Worm (Caenorhabditis elegans) whole organism, young adult: ENCODE data around the gene cpg-23.

ENCODE experiments used
- B0261.1 ChIP-seq: sonication (generic microtip); optimal IDR thresholded peaks from 2 replicates; lab custom pipeline; 2016; ENCODE audit warnings: mild to moderate bottlenecking, missing genetic modification characterization, moderate library complexity, missing compliant biosample characterization
- T26A5.8 ChIP-seq: sonication (generic microtip); optimal IDR thresholded peaks from 2 replicates; lab custom pipeline; 2016; ENCODE audit warnings: missing genetic modification characterization, missing compliant biosample characterization
- Y67H2A.10 ChIP-seq: fragments of 200-800 bp; sonication (Bioruptor generic); conservative IDR thresholded peaks from 2 replicates; pipeline ENCODE4 v1.3.6; 2022; ENCODE audit warnings: missing genetic modification reagents, missing genetic modification characterization, missing compliant biosample characterization
- ama-1 ChIP-seq, 3 experiments: fragments of 150-350 bp in 1 of 3; sonication (generic microtip) in 2 of 3; optimal IDR thresholded peaks; 2 replicates each; lab custom pipeline; 2014 to 2018; ENCODE audit warnings: missing biosample characterization in 2 of 3, missing genetic modification characterization in 2 of 3, missing genetic modification reagents in 2 of 3
- aptf-3 ChIP-seq: fragments of 200-800 bp; sonication (Bioruptor generic); IDR thresholded peaks from 2 replicates; pipeline ENCODE4 v1.3.6; 2022; ENCODE audit warnings: missing genetic modification characterization, missing compliant biosample characterization
- athp-1 ChIP-seq: sonication (generic microtip); optimal IDR thresholded peaks from 2 replicates; lab custom pipeline; 2017; ENCODE audit warnings: mild to moderate bottlenecking, missing genetic modification characterization, missing compliant biosample characterization
- attf-3 ChIP-seq: fragments of 200-800 bp; sonication (Bioruptor generic); conservative IDR thresholded peaks from 2 replicates; pipeline ENCODE4 v1.3.6; 2022; ENCODE audit warnings: missing genetic modification reagents, missing genetic modification characterization, missing compliant biosample characterization
- ccch-3 ChIP-seq: fragments of 200-800 bp; sonication (Bioruptor generic); optimal IDR thresholded peaks from 2 replicates; lab custom pipeline; 2018; ENCODE audit warnings: mild to moderate bottlenecking, missing genetic modification characterization, missing compliant biosample characterization
- ceh-27 ChIP-seq: fragments of 200-800 bp; sonication (Bioruptor generic); optimal IDR thresholded peaks from 2 replicates; lab custom pipeline; 2018; ENCODE audit warnings: mild to moderate bottlenecking, missing genetic modification characterization, moderate library complexity, missing compliant biosample characterization
- ceh-40 ChIP-seq: fragments of 200-800 bp; sonication (Bioruptor generic); IDR thresholded peaks from 2 replicates; pipeline ENCODE4 v1.3.6; 2022; ENCODE audit warnings: missing genetic modification characterization, missing compliant biosample characterization
- ceh-58 ChIP-seq: fragments of 200-800 bp; sonication (Bioruptor generic); IDR thresholded peaks from 2 replicates; pipeline ENCODE4 v1.3.6; 2022; ENCODE audit warnings: missing genetic modification characterization, missing compliant biosample characterization
- ceh-79 ChIP-seq: sonication (generic microtip); optimal IDR thresholded peaks from 2 replicates; lab custom pipeline; 2017; ENCODE audit warnings: mild to moderate bottlenecking, missing genetic modification characterization, missing compliant biosample characterization
- die-1 ChIP-seq: sonication (generic microtip); optimal IDR thresholded peaks from 2 replicates; lab custom pipeline; 2016; ENCODE audit warnings: missing genotype, mild to moderate bottlenecking, missing genetic modification characterization, missing compliant biosample characterization
- dpl-1 ChIP-seq: fragments of 150-350 bp; optimal IDR thresholded peaks from 2 replicates; lab custom pipeline; 2014; ENCODE audit warnings: missing biosample characterization, missing genetic modification reagents, missing genetic modification characterization
- egrh-3 ChIP-seq: fragments of 200-800 bp; sonication (Bioruptor generic); IDR thresholded peaks from 2 replicates; pipeline ENCODE4 v1.3.6; 2022; ENCODE audit warnings: missing genetic modification reagents, missing genetic modification characterization, missing compliant biosample characterization
- hmg-1.2 ChIP-seq: fragments of 200-800 bp; sonication (Bioruptor generic); IDR thresholded peaks from 2 replicates; pipeline ENCODE4 v1.3.6; 2022; ENCODE audit warnings: missing genetic modification reagents, missing genetic modification characterization, missing compliant biosample characterization
- hmg-20 ChIP-seq: fragments of 200-800 bp; sonication (Bioruptor generic); IDR thresholded peaks from 2 replicates; pipeline ENCODE4 v1.3.6; 2022; ENCODE audit warnings: missing genetic modification reagents, missing genetic modification characterization, missing compliant biosample characterization
- hrde-1 ChIP-seq: sonication (generic microtip); optimal IDR thresholded peaks from 2 replicates; lab custom pipeline; 2016; ENCODE audit warnings: missing genetic modification characterization, mild to moderate bottlenecking, missing compliant biosample characterization, moderate library complexity, missing genotype, missing genetic modification reagents, borderline replicate concordance
- lag-1 ChIP-seq: fragments of 200-800 bp; sonication (Bioruptor generic); IDR thresholded peaks from 2 replicates; pipeline ENCODE4 v1.3.6; 2022; ENCODE audit warnings: missing genetic modification reagents, missing genetic modification characterization, missing compliant biosample characterization
- lsl-1 ChIP-seq: fragments of 200-800 bp; sonication (Bioruptor generic); optimal IDR thresholded peaks from 2 replicates; lab custom pipeline; 2018; ENCODE audit warnings: mild to moderate bottlenecking, missing genetic modification characterization, moderate library complexity, missing compliant biosample characterization
- madf-10 ChIP-seq: sonication (generic microtip); optimal IDR thresholded peaks from 2 replicates; lab custom pipeline; 2016; ENCODE audit warnings: mild to moderate bottlenecking, missing genetic modification characterization, missing compliant biosample characterization
- mcd-1 ChIP-seq: fragments of 200-800 bp; sonication (Bioruptor generic); IDR thresholded peaks from 2 replicates; pipeline ENCODE4 v1.3.6; 2022; ENCODE audit warnings: missing genetic modification reagents, missing genetic modification characterization, missing compliant biosample characterization
- mxl-1 ChIP-seq: sonication (generic microtip); optimal IDR thresholded peaks from 2 replicates; lab custom pipeline; 2016; ENCODE audit warnings: missing genetic modification characterization, missing compliant biosample characterization
- nfya-1 ChIP-seq: sonication (generic microtip); optimal IDR thresholded peaks from 2 replicates; lab custom pipeline; 2017; ENCODE audit warnings: antibody characterized with exemption, missing compliant biosample characterization, missing genetic modification characterization, borderline replicate concordance; ENCODE audit not compliant: insufficient read depth
- nhr-179 ChIP-seq: sonication (generic microtip); optimal IDR thresholded peaks from 2 replicates; lab custom pipeline; 2016; ENCODE audit warnings: mild to moderate bottlenecking, missing genetic modification characterization, missing compliant biosample characterization
- pbrm-1 ChIP-seq: fragments of 200-800 bp; sonication (Bioruptor generic); IDR thresholded peaks from 2 replicates; pipeline ENCODE4 v1.3.6; 2022; ENCODE audit warnings: missing genetic modification reagents, missing genetic modification characterization, missing compliant biosample characterization
- rec-8 ChIP-seq, 2 experiments: sonication (generic microtip); optimal IDR thresholded peaks; 2 replicates each; lab custom pipeline; 2016; ENCODE audit warnings: mild to moderate bottlenecking in 2 of 2, missing genetic modification characterization in 2 of 2, missing genetic modification reagents in 2 of 2, missing genotype in 2 of 2, missing biosample characterization in 1 of 2, missing compliant biosample characterization in 1 of 2, moderate library complexity in 1 of 2
- snpc-4 ChIP-seq, 5 experiments: fragments of 150-350 bp in 1 of 5; sonication (generic microtip) in 4 of 5; optimal IDR thresholded peaks; 2 replicates each; lab custom pipeline; 2014 to 2018; ENCODE audit warnings: missing genetic modification characterization in 5 of 5, missing biosample characterization in 3 of 5, antibody characterized with exemption in 2 of 5, mild to moderate bottlenecking in 2 of 5, missing compliant biosample characterization in 2 of 5, missing genotype in 2 of 5, moderate library complexity in 2 of 5, missing genetic modification reagents in 1 of 5
- sptf-2 ChIP-seq: fragments of 200-800 bp; sonication (Bioruptor generic); optimal IDR thresholded peaks from 2 replicates; lab custom pipeline; 2018; ENCODE audit warnings: mild to moderate bottlenecking, missing genetic modification characterization, missing compliant biosample characterization
- unc-130 ChIP-seq: sonication (generic microtip); optimal IDR thresholded peaks from 2 replicates; lab custom pipeline; 2016; ENCODE audit warnings: missing genetic modification reagents, missing genetic modification characterization, missing compliant biosample characterization
- zfh-2 ChIP-seq: fragments of 200-800 bp; sonication (Bioruptor generic); conservative IDR thresholded peaks from 2 replicates; pipeline ENCODE4 v1.3.6; 2022; ENCODE audit warnings: missing genetic modification reagents, missing genetic modification characterization, missing compliant biosample characterization
- ztf-22 ChIP-seq: fragments of 200-800 bp; sonication (Bioruptor generic); optimal IDR thresholded peaks from 2 replicates; lab custom pipeline; 2018; ENCODE audit warnings: mild to moderate bottlenecking, missing genetic modification characterization, moderate library complexity, missing compliant biosample characterization

The cpg-23 gene

ce11 chrV:19125812-19126211 is 14.8 kb upstream of the cpg-23 start (continued):
- TF ChIP-seq egrh-3 (GFP tag; lab: Robert Waterston, UW) (peak; percentile 89), hmg-20 (GFP tag; lab: Robert Waterston, UW) (no peak; the same call in none of the 2 replicates), aptf-3 (GFP tag; lab: Robert Waterston, UW) (0 out of 2 replicates have a peak, but pooled peaks have one; percentile 88), hmg-1.2 (GFP tag; lab: Robert Waterston, UW) (peak; percentile 96), madf-10 (tag; lab: Kevin White, UChicago) (peak; percentile 47), rec-8 (tag; optimal IDR thresholded peaks at IDR 0.05; lab: Kevin White, UChicago) (no peak), snpc-4 (GFP tag; optimal IDR thresholded peaks at IDR 0.05; lab: Kevin White, UChicago) (peak; percentile 45), snpc-4 (tag; optimal IDR thresholded peaks at IDR 0.05; lab: Kevin White, UChicago) (peak in 3 of 4 experiments; percentile 13 to 59 (median 23)), nhr-179 (tag; lab: Kevin White, UChicago) (no peak), lsl-1 (GFP tag; lab: Kevin White, UChicago) (peak; percentile 58), ceh-58 (no peak)

ce11 chrV:19127225-19127624 is 13.4 kb upstream of the cpg-23 start, which contains the start of gene dyf-17:
Gene dyf-17, plus strand, starts transcription at chrV:19127525.
- TF ChIP-seq hmg-20 (GFP tag; lab: Robert Waterston, UW) (no peak), ztf-22 (GFP tag; lab: Kevin White, UChicago) (no peak), Y67H2A.10 (GFP tag; lab: Robert Waterston, UW) (no peak), hrde-1 (tag; lab: Kevin White, UChicago) (no peak), athp-1 (no peak), madf-10 (tag; lab: Kevin White, UChicago) (no peak), die-1 (tag; lab: Kevin White, UChicago) (no peak), ccch-3 (GFP tag; lab: Kevin White, UChicago) (no peak), B0261.1 (tag; lab: Kevin White, UChicago) (no peak)

- no peak for TF ChIP-seq dpl-1 (GFP tag; lab: Kevin White, UChicago)
- 0 out of 2 replicates have a peak, but pooled peaks have one; percentile 25 for TF ChIP-seq attf-3 (GFP tag; lab: Robert Waterston, UW)
- peak; percentile 83 for TF ChIP-seq zfh-2 (GFP tag; lab: Robert Waterston, UW)
- TF ChIP-seq egrh-3 (GFP tag; lab: Robert Waterston, UW): peak; percentile 57; the same call in 1 of the 2 replicates
- TF ChIP-seq sptf-2 (GFP tag; lab: Kevin White, UChicago): no peak
- TF ChIP-seq unc-130 (GFP tag; lab: Kevin White, UChicago): no peak
- TF ChIP-seq mcd-1 (GFP tag; lab: Robert Waterston, UW): 0 out of 2 replicates have a peak, but pooled peaks have one; percentile 28
- no peak for TF ChIP-seq pbrm-1
- 0 out of 2 replicates have a peak, but pooled peaks have one; percentile 4 for TF ChIP-seq lag-1 (GFP tag; lab: Robert Waterston, UW)
Observed at ce11 chrV:19129497-19130212, 10.9 kb upstream of the cpg-23 start.

ce11 chrV:19131848-19132401 is 8.7 kb upstream of the cpg-23 start:
- TF ChIP-seq unc-130 (GFP tag; lab: Kevin White, UChicago): no peak
- TF ChIP-seq T26A5.8 (tag; lab: Kevin White, UChicago): no peak
- TF ChIP-seq ama-1 (optimal IDR thresholded peaks at IDR 0.05; lab: Kevin White, UChicago): no peak
- no peak for TF ChIP-seq ama-1 (GFP tag; optimal IDR thresholded peaks at IDR 0.05; lab: Kevin White, UChicago)
- TF ChIP-seq ztf-22 (GFP tag; lab: Kevin White, UChicago): no peak
- TF ChIP-seq ceh-27 (GFP tag; lab: Kevin White, UChicago): no peak
- no peak for TF ChIP-seq nfya-1 (tag; lab: Kevin White, UChicago)
- no peak for TF ChIP-seq ceh-79 (tag; lab: Kevin White, UChicago)
- no peak for TF ChIP-seq egrh-3 (GFP tag; lab: Robert Waterston, UW)
- no peak for TF ChIP-seq ceh-40 (GFP tag; lab: Robert Waterston, UW)
- no peak for TF ChIP-seq mxl-1 (tag; lab: Kevin White, UChicago)
- TF ChIP-seq nhr-179 (tag; lab: Kevin White, UChicago): no peak
